Fruit fly (Drosophila melanogaster) whole organism: ENCODE results near the gene CG11089.

Experiments used
- CG8478 ChIP-seq: fragments of >200 bp; optimal IDR thresholded peaks from 2 replicates; lab custom pipeline; 2018; ENCODE audit warnings: inconsistent platforms
- Dll ChIP-seq: fragments of >200 bp; optimal IDR thresholded peaks from 2 replicates; lab custom pipeline; 2017
- EcR ChIP-seq, 2 experiments: fragments of >200 bp; optimal IDR thresholded peaks; 2 replicates each; lab custom pipeline; 2017; ENCODE audit warnings: missing biosample characterization in 2 of 2, missing genetic modification characterization in 2 of 2, missing genetic modification reagents in 2 of 2
- pan ChIP-seq: fragments of >200 bp; optimal IDR thresholded peaks from 2 replicates; lab custom pipeline; 2017
- psq ChIP-seq: fragments of >200 bp; optimal IDR thresholded peaks from 2 replicates; lab custom pipeline; 2017
- usp ChIP-seq: fragments of >200 bp; optimal IDR thresholded peaks from 2 replicates; lab custom pipeline; 2017; ENCODE audit warnings: missing biosample characterization, missing genetic modification characterization, mixed read lengths

CG11089 gene

dm6 chr3R:24875939-24876842 is 654 bp upstream of the CG11089 start, which contains the start of gene CG3744:
Gene CG3744 (minus strand): TSS chr3R:24876654.
- TF ChIP-seq usp (GFP tag; lab: Kevin White, UChicago) (no peak), psq (lab: Kevin White, UChicago) (no peak), CG8478 (lab: Kevin White, UChicago) (peak; percentile 59), Dll (lab: Kevin White, UChicago) (no peak), pan (lab: Kevin White, UChicago) (no peak)

- TF ChIP-seq EcR (GFP tag; optimal IDR thresholded peaks at IDR 0.05; lab: Kevin White, UChicago) (no peak), Dll (lab: Kevin White, UChicago) (no peak), CG8478 (lab: Kevin White, UChicago) (no peak), pan (lab: Kevin White, UChicago) (no peak), psq (lab: Kevin White, UChicago) (no peak), usp (GFP tag; lab: Kevin White, UChicago) (no peak)
These were observed 1.8 kb downstream of the CG11089 start for dm6 chr3R:24878655-24879054.

dm6 chr3R:24886470-24886869 is 9.6 kb downstream of the CG11089 start:
- no peak for TF ChIP-seq pan (lab: Kevin White, UChicago)
- TF ChIP-seq Dll (lab: Kevin White, UChicago) = no peak
- no peak for TF ChIP-seq CG8478 (lab: Kevin White, UChicago)

dm6 chr3R:24888418-24888817 is 11.6 kb downstream of the CG11089 start:
- no peak for TF ChIP-seq CG8478 (lab: Kevin White, UChicago)
- TF ChIP-seq EcR (GFP tag; optimal IDR thresholded peaks at IDR 0.05; lab: Kevin White, UChicago) = no peak
- no peak for TF ChIP-seq Dll (lab: Kevin White, UChicago)
- TF ChIP-seq psq (lab: Kevin White, UChicago) = no peak
- no peak for TF ChIP-seq usp (GFP tag; lab: Kevin White, UChicago)
- no peak for TF ChIP-seq pan (lab: Kevin White, UChicago)

- no peak for TF ChIP-seq CG8478 (lab: Kevin White, UChicago)
- no peak for TF ChIP-seq psq (lab: Kevin White, UChicago)
- no peak for TF ChIP-seq EcR (GFP tag; optimal IDR thresholded peaks at IDR 0.05; lab: Kevin White, UChicago)
- no peak for TF ChIP-seq pan (lab: Kevin White, UChicago)
- TF ChIP-seq Dll (lab: Kevin White, UChicago) = no peak
- no peak for TF ChIP-seq usp (GFP tag; lab: Kevin White, UChicago)
These were observed 12.6 kb downstream of the CG11089 start for dm6 chr3R:24889303-24889892.

dm6 chr3R:24890217-24890616 is 13.4 kb downstream of the CG11089 start:
- TF ChIP-seq psq (lab: Kevin White, UChicago) = no peak
- no peak for TF ChIP-seq Dll (lab: Kevin White, UChicago)
- no peak for TF ChIP-seq EcR (GFP tag; optimal IDR thresholded peaks at IDR 0.05; lab: Kevin White, UChicago)
- TF ChIP-seq usp (GFP tag; lab: Kevin White, UChicago) = no peak
- TF ChIP-seq CG8478 (lab: Kevin White, UChicago) = no peak
- TF ChIP-seq pan (lab: Kevin White, UChicago) = no peak

dm6 chr3R:24890919-24891318 is 14.1 kb downstream of the CG11089 start:
- TF ChIP-seq psq (lab: Kevin White, UChicago) (no peak), EcR (GFP tag; optimal IDR thresholded peaks at IDR 0.05; lab: Kevin White, UChicago) (no peak), usp (GFP tag; lab: Kevin White, UChicago) (no peak), pan (lab: Kevin White, UChicago) (no peak), Dll (lab: Kevin White, UChicago) (no peak), CG8478 (lab: Kevin White, UChicago) (no peak)

dm6 chr3R:24893320-24893955 is 16.6 kb downstream of the CG11089 start:
- TF ChIP-seq usp (GFP tag; lab: Kevin White, UChicago) = no peak
- peak in 1 of 2 experiments; percentile 86 for TF ChIP-seq EcR (GFP tag; optimal IDR thresholded peaks at IDR 0.05; lab: Kevin White, UChicago)

- no peak for TF ChIP-seq Dll (lab: Kevin White, UChicago)
- TF ChIP-seq CG8478 (lab: Kevin White, UChicago) = no peak
- no peak for TF ChIP-seq EcR (GFP tag; optimal IDR thresholded peaks at IDR 0.05; lab: Kevin White, UChicago)
- TF ChIP-seq usp (GFP tag; lab: Kevin White, UChicago) = no peak
These were observed 17.8 kb downstream of the CG11089 start, which contains the start of the genes CG31121 and CG11069 for dm6 chr3R:24894419-24895206. Gene CG31121 (minus strand): TSS chr3R:24894605. Gene CG11069 (plus strand): TSS chr3R:24894742.

- TF ChIP-seq EcR (GFP tag; optimal IDR thresholded peaks at IDR 0.05; lab: Kevin White, UChicago) = no peak
- no peak for TF ChIP-seq Dll (lab: Kevin White, UChicago)
- no peak for TF ChIP-seq pan (lab: Kevin White, UChicago)
These were observed 24.0 kb downstream of the CG11089 start, which contains the start of gene CG10845 for dm6 chr3R:24900816-24901215. Gene CG10845 (plus strand): TSS chr3R:24901116.
